Fruit fly (Drosophila melanogaster): ENCODE results near the gene CG11722.

Gene CG11722

dm6 chr3R:10095052-10095451, 49.7 kb upstream of the CG11722 start (continued):
- TF ChIP-seq al (GFP tag; IDR thresholded peaks at IDR 0.05): no peak
- TF ChIP-seq CG12659 (GFP tag; optimal IDR thresholded peaks at IDR 0.05): no peak
- TF ChIP-seq Dll (GFP tag; IDR thresholded peaks at IDR 0.05; ENCODE audit: partially characterized antibody): no peak
- TF ChIP-seq fd102C (GFP tag; optimal IDR thresholded peaks at IDR 0.05): no peak
- TF ChIP-seq CG7556 (GFP tag; optimal IDR thresholded peaks at IDR 0.05): no peak
- no peak for TF ChIP-seq CG11456 (GFP tag; IDR thresholded peaks at IDR 0.05)
- no peak for TF ChIP-seq PHDP (tag; optimal IDR thresholded peaks at IDR 0.05)
- no peak for TF ChIP-seq slou (GFP tag; optimal IDR thresholded peaks at IDR 0.05)
- 0 out of 2 replicates have a peak, but pooled peaks have one; percentile 8 for TF ChIP-seq CG3847 (GFP tag; IDR thresholded peaks at IDR 0.05)
- no peak for TF ChIP-seq CG7786 (GFP tag; optimal IDR thresholded peaks at IDR 0.05)
- TF ChIP-seq hb (GFP tag; IDR thresholded peaks at IDR 0.05; ENCODE audit: partially characterized antibody): no peak
- TF ChIP-seq chinmo (GFP tag; IDR thresholded peaks at IDR 0.05; ENCODE audit: partially characterized antibody): 0 out of 4 replicates have a peak, but pooled peaks have one; percentile 13
- TF ChIP-seq CG10654 (GFP tag; optimal IDR thresholded peaks at IDR 0.05): no peak

- TF ChIP-seq CG31441 (GFP tag; IDR thresholded peaks at IDR 0.05) (peak; percentile 21; the same call in 1 of the 2 replicates), Optix (GFP tag; IDR thresholded peaks at IDR 0.05) (no peak), BtbVII (GFP tag; optimal IDR thresholded peaks at IDR 0.05) (peak; percentile 42), CG34376 (GFP tag; optimal IDR thresholded peaks at IDR 0.05) (peak; percentile 56), NC2β (GFP tag; optimal IDR thresholded peaks at IDR 0.05) (no peak), bcd (GFP tag; optimal IDR thresholded peaks at IDR 0.05) (no peak), Doc2 (GFP tag; IDR thresholded peaks at IDR 0.05) (no peak), crp (GFP tag; optimal IDR thresholded peaks at IDR 0.05) (peak in 1 of 2 experiments; percentile 58), MTF-1 (GFP tag; optimal IDR thresholded peaks at IDR 0.05; ENCODE audit: borderline replicate concordance) (peak; percentile 44), CG3281 (GFP tag; optimal IDR thresholded peaks at IDR 0.05) (peak; percentile 39), her (GFP tag; optimal IDR thresholded peaks at IDR 0.05) (peak; percentile 20), CG9797 (GFP tag; optimal IDR thresholded peaks at IDR 0.05) (no peak), nerfin-1 (tag; optimal IDR thresholded peaks at IDR 0.05) (no peak), CG6254 (GFP tag; optimal IDR thresholded peaks at IDR 0.05) (peak; percentile 6), CG30020 (tag; optimal IDR thresholded peaks at IDR 0.05) (no peak), Scr (GFP tag; IDR thresholded peaks at IDR 0.05; ENCODE audit: partially characterized antibody) (0 out of 2 replicates have a peak, but pooled peaks have one; percentile 30), Gug (GFP tag; IDR thresholded peaks at IDR 0.05) (no peak), pita (GFP tag; optimal IDR thresholded peaks at IDR 0.05) (no peak), hkb (optimal IDR thresholded peaks at IDR 0.05) (no peak), hkb (GFP tag; IDR thresholded peaks at IDR 0.05) (peak; percentile 30), Mad (GFP tag; optimal IDR thresholded peaks at IDR 0.05) (peak; percentile 1), CG2678 (tag; optimal IDR thresholded peaks at IDR 0.05) (peak; percentile 21), CG13424 (tag; optimal IDR thresholded peaks at IDR 0.05) (no peak), trh (GFP tag; optimal IDR thresholded peaks at IDR 0.05) (no peak), schlank (tag; optimal IDR thresholded peaks at IDR 0.05) (no peak), pfk (GFP tag; optimal IDR thresholded peaks at IDR 0.05) (no peak), ac (GFP tag; optimal IDR thresholded peaks at IDR 0.05) (no peak), CG13296 (GFP tag; optimal IDR thresholded peaks at IDR 0.05) (peak; percentile 18), bbx (GFP tag; IDR thresholded peaks at IDR 0.05; ENCODE audit: partially characterized antibody) (peak; percentile 43; the same call in 1 of the 2 replicates), insv (GFP tag; optimal IDR thresholded peaks at IDR 0.05) (no peak), CG6765 (GFP tag; optimal IDR thresholded peaks at IDR 0.05) (no peak), ara (GFP tag; IDR thresholded peaks at IDR 0.05) (0 out of 2 replicates have a peak, but pooled peaks have one; percentile 12), chm (GFP tag; IDR thresholded peaks at IDR 0.05) (peak; percentile 31; the same call in 1 of the 2 replicates), Six4 (GFP tag; optimal IDR thresholded peaks at IDR 0.05) (no peak), Hmr (GFP tag; optimal IDR thresholded peaks at IDR 0.05) (peak; percentile 28)
Measured at dm6 chr3R:10093252-10094030, 48.1 kb upstream of the CG11722 start.

Data from whole organism, embryonic.